Fruit fly (Drosophila melanogaster) whole organism, prepupa: ENCODE results near the gene Rpn12R.

Experiments
- CG3032 ChIP-seq: fragments of 200-800 bp; optimal IDR thresholded peaks from 2 replicates; lab custom pipeline; 2019; ENCODE audit warnings: missing biosample characterization, mild to moderate bottlenecking, missing genetic modification characterization, moderate library complexity
- CG6163 ChIP-seq: fragments of 200-800 bp; sonication (Bioruptor generic); IDR thresholded peaks from 3 replicates; pipeline ENCODE4 v1.3.6; 2022; ENCODE audit warnings: missing biosample characterization, missing genetic modification characterization
- Sox14 ChIP-seq: fragments of 200-800 bp; sonication (Bioruptor generic); optimal IDR thresholded peaks from 3 replicates; lab custom pipeline; 2016; ENCODE audit warnings: missing biosample characterization, missing genetic modification characterization
- fd85E ChIP-seq: fragments of 200-800 bp; sonication (Bioruptor generic); optimal IDR thresholded peaks from 3 replicates; lab custom pipeline; 2016; ENCODE audit warnings: missing biosample characterization, missing genetic modification characterization

DNA sequence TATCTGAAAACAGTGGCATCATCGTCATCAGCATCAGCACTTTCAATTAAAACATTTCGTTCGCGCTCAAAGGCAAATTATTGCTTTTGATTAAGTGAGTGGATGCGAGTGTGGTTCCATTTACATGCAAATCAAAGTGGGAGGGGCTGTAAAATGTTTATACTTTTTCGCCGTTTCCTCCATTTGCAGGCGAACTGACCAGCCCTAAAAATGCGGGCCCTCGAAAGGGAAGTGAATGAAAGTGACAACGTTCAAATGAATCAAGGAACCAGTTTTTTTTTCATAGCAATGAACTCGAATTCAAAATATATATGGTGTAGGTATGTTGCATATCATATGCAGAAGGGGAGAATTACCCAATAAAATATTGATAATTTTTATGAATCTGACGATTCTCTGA is 31.8 kb downstream of the Rpn12R start:
- TF ChIP-seq CG6163 (GFP tag; lab: Robert Waterston, UW) (no peak), Sox14 (no peak), CG3032 (tag; lab: Kevin White, UChicago) (no peak), fd85E (no peak)
